Fruit fly (Drosophila melanogaster): ENCODE measurements around the gene fiz.
A peak's percentile ranks its signal among the peaks of the same experiment; 100 is the strongest.

DNA sequence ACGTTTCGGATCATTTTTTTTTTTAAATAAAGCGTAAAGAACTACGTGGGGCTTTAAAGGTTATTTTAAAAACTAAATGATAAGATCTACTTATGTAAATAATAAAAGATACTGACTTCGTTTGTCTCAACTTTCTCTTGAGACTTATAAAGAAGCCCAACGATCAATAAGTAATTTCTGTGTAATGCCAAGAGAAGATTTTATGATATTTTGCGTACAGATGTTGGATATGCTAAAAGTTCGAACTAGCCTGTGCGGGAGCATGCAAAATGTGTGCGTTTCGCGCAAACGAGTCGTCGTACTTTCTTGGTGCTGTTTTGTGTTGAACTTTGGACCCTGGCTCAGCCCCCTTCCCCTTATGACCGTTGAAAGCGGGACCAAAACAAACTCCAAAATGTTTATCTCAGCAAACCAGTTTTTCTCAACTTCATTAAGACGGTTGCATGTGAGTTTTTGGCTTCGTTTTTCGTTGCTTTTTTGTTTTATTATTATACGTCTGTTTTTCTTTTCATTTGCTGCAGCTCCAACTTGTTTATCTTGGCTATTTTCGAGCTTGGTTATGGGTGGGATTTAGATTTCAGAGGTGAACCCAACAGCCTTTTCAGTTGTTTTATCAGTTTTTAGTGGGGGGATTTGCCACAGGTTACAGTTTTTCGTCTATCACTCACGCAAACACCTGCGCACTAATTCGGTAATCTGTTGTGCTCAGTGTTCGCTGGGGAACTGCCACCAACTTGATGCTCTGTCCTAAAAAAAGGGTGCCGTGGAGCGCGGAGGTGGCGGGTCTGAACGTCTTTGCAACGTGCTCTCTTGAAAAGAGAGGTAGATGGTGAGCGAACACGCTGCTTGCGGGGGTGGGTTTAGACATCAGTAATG, 43.6 kb upstream of the fiz start, which contains the start of gene pdgy:
- TF ChIP-seq Lpt (GFP tag; optimal IDR thresholded peaks at IDR 0.05) = peak; percentile 75
- no peak for TF ChIP-seq Smox (GFP tag; optimal IDR thresholded peaks at IDR 0.05)
- TF ChIP-seq achi (GFP tag; optimal IDR thresholded peaks at IDR 0.05) = peak; percentile 30
- TF ChIP-seq CG16779 (tag; optimal IDR thresholded peaks at IDR 0.05) = peak; percentile 88
- TF ChIP-seq CG31627 (GFP tag; optimal IDR thresholded peaks at IDR 0.05) = no peak
- no peak for TF ChIP-seq cyc (GFP tag; optimal IDR thresholded peaks at IDR 0.05)
- TF ChIP-seq pdm3 (GFP tag; optimal IDR thresholded peaks at IDR 0.05) = no peak
- TF ChIP-seq net (GFP tag; optimal IDR thresholded peaks at IDR 0.05) = peak; percentile 61
- peak; percentile 88 for TF ChIP-seq eg (GFP tag; IDR thresholded peaks at IDR 0.05)
- TF ChIP-seq Met (GFP tag; optimal IDR thresholded peaks at IDR 0.05) = peak; percentile 51
- TF ChIP-seq CG6854 (GFP tag; optimal IDR thresholded peaks at IDR 0.05) = peak; percentile 97
- TF ChIP-seq CG6792 (GFP tag; optimal IDR thresholded peaks at IDR 0.05) = no peak
- peak; percentile 76 for TF ChIP-seq CG10669 (GFP tag; optimal IDR thresholded peaks at IDR 0.05)

Measured in whole organism, prepupa.